Worm (Caenorhabditis elegans): ENCODE data around the gene W06H8.6.

W06H8.6 gene

ce11 chrV:6243260-6243659 lies 16.4 kb upstream of the W06H8.6 start (continued):
- no peak for TF ChIP-seq snpc-4 (GFP tag; optimal IDR thresholded peaks at IDR 0.05)
- TF ChIP-seq snpc-4 (tag; optimal IDR thresholded peaks at IDR 0.05), result peak in 1 of 4 experiments; percentile 2
- TF ChIP-seq F57C9.4 (tag; optimal IDR thresholded peaks at IDR 0.05), result no peak
- TF ChIP-seq Y67H2A.10 (GFP tag; conservative IDR thresholded peaks at IDR 0.05), result no peak
- TF ChIP-seq sea-2 (GFP tag; IDR thresholded peaks at IDR 0.05), result no peak
- TF ChIP-seq nhr-179 (tag; optimal IDR thresholded peaks at IDR 0.05), result no peak
- TF ChIP-seq F37B4.10 (GFP tag; IDR thresholded peaks at IDR 0.05), result no peak
- TF ChIP-seq ccch-3 (GFP tag; optimal IDR thresholded peaks at IDR 0.05), result no peak
- TF ChIP-seq lin-54 (GFP tag; optimal IDR thresholded peaks at IDR 0.05), result peak; percentile 17
- TF ChIP-seq B0035.1 (tag; optimal IDR thresholded peaks at IDR 0.05), result no peak
- TF ChIP-seq sdz-38 (tag; optimal IDR thresholded peaks at IDR 0.05), result no peak
- TF ChIP-seq akir-1 (GFP tag; optimal IDR thresholded peaks at IDR 0.05), result no peak
- TF ChIP-seq Y56A3A.18 (GFP tag; IDR thresholded peaks at IDR 0.05), result no peak
- TF ChIP-seq ceh-58 (GFP tag; IDR thresholded peaks at IDR 0.05), result no peak
- no peak for TF ChIP-seq attf-3 (GFP tag; conservative IDR thresholded peaks at IDR 0.05)
- TF ChIP-seq nhr-80 (tag; optimal IDR thresholded peaks at IDR 0.05), result peak; percentile 93
- no peak for TF ChIP-seq somi-1 (GFP tag; optimal IDR thresholded peaks at IDR 0.05)
- no peak for TF ChIP-seq lin-35 (GFP tag; optimal IDR thresholded peaks at IDR 0.05)
- TF ChIP-seq F49E8.2 (tag; optimal IDR thresholded peaks at IDR 0.05; ENCODE audit: insufficient read depth), result no peak
- no peak for TF ChIP-seq cebp-1 (GFP tag; IDR thresholded peaks at IDR 0.05)
- peak; percentile 47 for TF ChIP-seq cebp-1 (tag; optimal IDR thresholded peaks at IDR 0.05)
- TF ChIP-seq snpc-1.1 (tag; optimal IDR thresholded peaks at IDR 0.05; ENCODE audit: insufficient read depth), result no peak
- no peak for TF ChIP-seq C06A6.2 (GFP tag; conservative IDR thresholded peaks at IDR 0.05)
- TF ChIP-seq mel-28 (tag; optimal IDR thresholded peaks at IDR 0.05; ENCODE audit: borderline replicate concordance), result no peak
- TF ChIP-seq efl-1 (GFP tag; optimal IDR thresholded peaks at IDR 0.05), result no peak
- no peak for TF ChIP-seq repo-1 (tag; optimal IDR thresholded peaks at IDR 0.05)
- TF ChIP-seq rec-8 (tag; optimal IDR thresholded peaks at IDR 0.05), result no peak
- peak; percentile 4 for TF ChIP-seq chd-7 (tag; optimal IDR thresholded peaks at IDR 0.05)
- TF ChIP-seq egrh-3 (GFP tag; IDR thresholded peaks at IDR 0.05), result no peak; the same call in 1 of the 2 replicates
- TF ChIP-seq ztf-22 (GFP tag; optimal IDR thresholded peaks at IDR 0.05), result peak; percentile 76
- no peak for TF ChIP-seq K11D2.4 (GFP tag; IDR thresholded peaks at IDR 0.05)
- no peak for TF ChIP-seq F52B5.7 (tag; optimal IDR thresholded peaks at IDR 0.05)
- TF ChIP-seq hrde-1 (tag; optimal IDR thresholded peaks at IDR 0.05; ENCODE audit: borderline replicate concordance), result no peak
- TF ChIP-seq nfya-1 (tag; optimal IDR thresholded peaks at IDR 0.05; ENCODE audit: borderline replicate concordance, insufficient read depth), result no peak
- TF ChIP-seq zim-3 (tag; optimal IDR thresholded peaks at IDR 0.05), result no peak
- TF ChIP-seq dox-1 (GFP tag; IDR thresholded peaks at IDR 0.05), result peak; percentile 33; the same call in 1 of the 2 replicates
- no peak for TF ChIP-seq B0019.2 (GFP tag; conservative IDR thresholded peaks at IDR 0.05)
- no peak for TF ChIP-seq bed-2 (GFP tag; IDR thresholded peaks at IDR 0.05)
- no peak for TF ChIP-seq lsl-1 (GFP tag; optimal IDR thresholded peaks at IDR 0.05)

DNA sequence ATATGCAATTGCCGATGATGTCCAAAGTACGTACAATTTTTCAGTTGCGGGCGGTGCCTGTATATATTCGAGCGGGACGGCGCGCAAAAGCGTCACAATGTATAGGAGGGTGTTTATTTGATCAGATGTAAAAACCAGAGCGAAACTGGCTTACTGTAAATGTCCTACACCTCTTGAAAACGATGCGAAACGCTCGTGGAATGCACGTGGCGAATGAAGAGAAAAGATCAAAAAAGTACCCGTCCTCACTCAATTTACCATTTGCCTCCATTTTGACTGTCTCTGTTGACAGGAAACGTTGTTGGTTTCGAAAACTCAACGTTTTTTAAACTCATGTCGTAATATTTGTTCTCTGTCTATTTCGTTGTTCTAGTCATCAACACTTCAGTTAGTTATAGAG lies 13.9 kb upstream of the W06H8.6 start:
- TF ChIP-seq tbp1 (GFP tag; optimal IDR thresholded peaks at IDR 0.05), result peak; percentile 25
- 0 out of 2 replicates have a peak, but pooled peaks have one; percentile 27 for TF ChIP-seq B0336.3 (GFP tag; IDR thresholded peaks at IDR 0.05)
- TF ChIP-seq ztf-26 (tag; optimal IDR thresholded peaks at IDR 0.05), result peak; percentile 38
- no peak for TF ChIP-seq cebp-1 (GFP tag; IDR thresholded peaks at IDR 0.05)
- peak; percentile 67 for TF ChIP-seq cebp-1 (tag; optimal IDR thresholded peaks at IDR 0.05)
- TF ChIP-seq snpc-1.1 (tag; optimal IDR thresholded peaks at IDR 0.05; ENCODE audit: insufficient read depth), result no peak
- TF ChIP-seq nhr-80 (tag; optimal IDR thresholded peaks at IDR 0.05), result peak; percentile 57
- peak; percentile 20 for TF ChIP-seq ceh-27 (GFP tag; optimal IDR thresholded peaks at IDR 0.05)
- no peak for TF ChIP-seq ztf-3 (GFP tag; optimal IDR thresholded peaks at IDR 0.05)
- TF ChIP-seq somi-1 (GFP tag; optimal IDR thresholded peaks at IDR 0.05), result peak; percentile 40
- TF ChIP-seq pha-4 (tag; optimal IDR thresholded peaks at IDR 0.05), result peak; percentile 88
- no peak for TF ChIP-seq lin-35 (GFP tag; optimal IDR thresholded peaks at IDR 0.05)
- no peak for TF ChIP-seq ets-4 (GFP tag; optimal IDR thresholded peaks at IDR 0.05)
- peak; percentile 29 for TF ChIP-seq atf-7 (tag; optimal IDR thresholded peaks at IDR 0.05)
- TF ChIP-seq mcd-1 (GFP tag; IDR thresholded peaks at IDR 0.05), result peak; percentile 37; the same call in 1 of the 2 replicates
- peak; percentile 48 for TF ChIP-seq lin-40 (tag; optimal IDR thresholded peaks at IDR 0.05)

All from whole organism, young adult.